Fruit fly (Drosophila melanogaster) whole organism, pupa: ENCODE data around the gene CG16903.

ENCODE experiments used
- CG10348 ChIP-seq: fragments of 200-800 bp; sonication (Bioruptor generic); IDR thresholded peaks from 2 replicates; pipeline ENCODE4 v1.3.6; 2022; ENCODE audit warnings: missing biosample characterization, missing genetic modification characterization
- CG12605 ChIP-seq: fragments of 200-800 bp; sonication (Bioruptor generic); IDR thresholded peaks from 2 replicates; pipeline ENCODE4 v1.3.6; 2022; ENCODE audit warnings: missing biosample characterization, missing genetic modification characterization
- CG13204 ChIP-seq: fragments of 200-800 bp; sonication (Bioruptor generic); optimal IDR thresholded peaks from 2 replicates; lab custom pipeline; 2018; ENCODE audit warnings: missing biosample characterization, mild to moderate bottlenecking, missing genetic modification characterization, moderate library complexity
- CG14655 ChIP-seq: fragments of 200-800 bp; sonication (Bioruptor generic); optimal IDR thresholded peaks from 3 replicates; lab custom pipeline; 2017; ENCODE audit warnings: mild to moderate bottlenecking, missing biosample characterization, missing genetic modification reagents, missing genetic modification characterization
- CG15710 ChIP-seq: fragments of 200-800 bp; sonication (Bioruptor generic); optimal IDR thresholded peaks from 2 replicates; lab custom pipeline; 2018; ENCODE audit warnings: missing biosample characterization, mild to moderate bottlenecking, missing genetic modification characterization, moderate library complexity
- CG17806 ChIP-seq: fragments of 200-800 bp; sonication (Bioruptor generic); optimal IDR thresholded peaks from 2 replicates; lab custom pipeline; 2018; ENCODE audit warnings: missing biosample characterization, mild to moderate bottlenecking, missing genetic modification characterization, moderate library complexity
- CG32121 ChIP-seq: fragments of 200-800 bp; sonication (Bioruptor generic); IDR thresholded peaks from 2 replicates; pipeline ENCODE4 v1.3.6; 2022; ENCODE audit warnings: missing biosample characterization, missing genetic modification characterization
- CG34367 ChIP-seq: fragments of 200-800 bp; sonication (Bioruptor generic); optimal IDR thresholded peaks from 2 replicates; lab custom pipeline; 2018; ENCODE audit warnings: missing biosample characterization, mild to moderate bottlenecking, missing genetic modification characterization
- CG4496 ChIP-seq: fragments of 200-800 bp; sonication (Bioruptor generic); IDR thresholded peaks from 3 replicates; pipeline ENCODE4 v1.3.6; 2022; ENCODE audit warnings: missing biosample characterization, missing genetic modification characterization
- CG8159 ChIP-seq: fragments of 200-800 bp; sonication (Bioruptor generic); optimal IDR thresholded peaks from 3 replicates; lab custom pipeline; 2018; ENCODE audit warnings: missing biosample characterization, mild to moderate bottlenecking, missing genetic modification characterization, moderate library complexity
- CG8301 ChIP-seq: fragments of 200-800 bp; sonication (Bioruptor generic); optimal IDR thresholded peaks from 2 replicates; lab custom pipeline; 2018; ENCODE audit warnings: missing biosample characterization, mild to moderate bottlenecking, missing genetic modification characterization
- CG9948 ChIP-seq: fragments of 200-800 bp; sonication (Bioruptor generic); optimal IDR thresholded peaks from 2 replicates; lab custom pipeline; 2018; ENCODE audit warnings: missing biosample characterization, mild to moderate bottlenecking, missing genetic modification characterization, moderate library complexity
- D1 ChIP-seq: fragments of 200-800 bp; sonication (Bioruptor generic); optimal IDR thresholded peaks from 2 replicates; lab custom pipeline; 2018; ENCODE audit warnings: missing biosample characterization, mild to moderate bottlenecking, missing genetic modification characterization, moderate library complexity
- EcR ChIP-seq: fragments of 200-800 bp; sonication (Bioruptor generic); optimal IDR thresholded peaks from 3 replicates; lab custom pipeline; 2019; ENCODE audit warnings: missing biosample characterization, missing genetic modification characterization, mild to moderate bottlenecking, moderate library complexity, missing genetic modification reagents
- Ets98B ChIP-seq: fragments of 200-800 bp; sonication (Bioruptor generic); IDR thresholded peaks from 2 replicates; pipeline ENCODE4 v1.3.6; 2022; ENCODE audit warnings: missing biosample characterization, missing genetic modification characterization
- Pif1A ChIP-seq: fragments of 200-800 bp; sonication (Bioruptor generic); optimal IDR thresholded peaks from 3 replicates; lab custom pipeline; 2016; ENCODE audit warnings: missing biosample characterization, missing genetic modification characterization
- Pif1B ChIP-seq: fragments of 200-800 bp; sonication (Bioruptor generic); optimal IDR thresholded peaks from 3 replicates; lab custom pipeline; 2016; ENCODE audit warnings: missing biosample characterization, missing genetic modification characterization
- Snoo ChIP-seq: fragments of 200-800 bp; sonication (Bioruptor generic); optimal IDR thresholded peaks from 3 replicates; lab custom pipeline; 2017; ENCODE audit warnings: missing biosample characterization, mild to moderate bottlenecking, missing genetic modification characterization, inconsistent platforms
- fd96Ca ChIP-seq: fragments of 200-800 bp; sonication (Bioruptor generic); IDR thresholded peaks from 3 replicates; pipeline ENCODE4 v1.3.6; 2022; ENCODE audit warnings: missing biosample characterization, missing genetic modification characterization
- gl ChIP-seq: fragments of 200-800 bp; sonication (Bioruptor generic); optimal IDR thresholded peaks from 2 replicates; lab custom pipeline; 2018; ENCODE audit warnings: missing biosample characterization, mild to moderate bottlenecking, missing genetic modification characterization
- rn ChIP-seq: fragments of 200-800 bp; sonication (Bioruptor generic); IDR thresholded peaks from 2 replicates; pipeline ENCODE4 v1.3.6; 2022; ENCODE audit warnings: missing biosample characterization, missing genetic modification characterization

The CG16903 gene

DNA sequence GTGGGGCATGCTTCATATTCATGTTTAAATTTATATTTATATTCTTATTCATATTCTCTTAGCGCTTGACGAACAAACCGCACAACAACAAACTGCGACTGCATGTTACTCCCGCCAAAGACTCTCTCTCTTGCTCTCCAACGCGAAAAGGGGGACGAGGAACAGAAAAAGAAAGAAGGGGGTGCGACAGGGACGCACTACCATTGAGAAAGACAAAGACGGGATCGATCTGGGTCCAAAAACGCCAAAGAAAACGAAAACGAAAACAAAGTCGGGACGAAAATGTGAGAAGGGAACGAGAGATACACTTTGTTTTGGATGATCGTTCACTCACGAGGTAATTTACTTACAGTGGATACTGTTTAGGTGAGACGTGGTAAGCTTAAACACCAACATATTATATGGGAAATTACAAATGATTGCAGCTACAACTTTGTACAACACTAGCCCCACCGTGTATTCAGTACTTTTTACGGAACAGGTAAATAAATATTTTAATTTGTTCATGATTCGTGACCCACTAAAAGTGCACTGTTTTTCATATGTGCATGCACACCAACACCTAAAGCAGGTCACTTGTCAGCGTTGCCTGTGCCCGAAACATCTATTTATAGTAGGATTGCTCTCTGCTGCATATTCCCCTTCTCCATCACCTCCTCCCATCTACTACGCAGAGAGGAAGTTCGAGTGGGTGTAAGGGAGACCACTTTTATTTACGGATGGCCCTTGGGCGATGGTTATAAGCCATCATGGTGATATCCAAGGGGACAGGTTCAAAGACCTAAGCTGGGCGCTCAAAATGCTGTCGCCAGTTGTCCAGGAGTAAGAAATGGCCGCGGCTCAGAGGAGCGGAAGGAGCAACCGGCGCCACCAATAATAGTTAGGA is 41.8 kb upstream of the CG16903 start:
- no peak for TF ChIP-seq CG12605 (GFP tag; lab: Robert Waterston, UW)
- TF ChIP-seq CG8301 (tag; lab: Kevin White, UChicago), result no peak
- TF ChIP-seq CG32121, result peak; percentile 80
- peak; percentile 40 for TF ChIP-seq EcR (GFP tag; lab: Kevin White, UChicago)
- TF ChIP-seq gl, result peak; percentile 55
- TF ChIP-seq CG4496 (GFP tag; lab: Robert Waterston, UW), result peak; percentile 75
- TF ChIP-seq CG17806 (tag; lab: Kevin White, UChicago), result peak; percentile 58
- peak; percentile 72 for TF ChIP-seq Pif1A (GFP tag; lab: Kevin White, UChicago)
- TF ChIP-seq fd96Ca (GFP tag; lab: Robert Waterston, UW), result peak; percentile 51; the same call in 1 of the 3 replicates
- TF ChIP-seq rn, result 0 out of 2 replicates have a peak, but pooled peaks have one; percentile 35
- TF ChIP-seq CG10348 (GFP tag; lab: Robert Waterston, UW), result no peak
- peak; percentile 34 for TF ChIP-seq CG13204 (GFP tag; lab: Kevin White, UChicago)
- peak; percentile 57 for TF ChIP-seq Pif1B (GFP tag; lab: Kevin White, UChicago)
- TF ChIP-seq CG15710 (tag; lab: Kevin White, UChicago), result peak; percentile 68
- TF ChIP-seq CG8159 (tag; lab: Kevin White, UChicago), result peak; percentile 71
- peak; percentile 67 for TF ChIP-seq Ets98B (GFP tag; lab: Robert Waterston, UW)
- TF ChIP-seq D1 (tag; lab: Kevin White, UChicago), result no peak
- TF ChIP-seq CG14655 (GFP tag; lab: Kevin White, UChicago), result no peak
- peak; percentile 2 for TF ChIP-seq Snoo (tag; lab: Kevin White, UChicago)
- peak; percentile 53 for TF ChIP-seq CG34367 (tag; lab: Kevin White, UChicago)
- TF ChIP-seq CG9948 (tag; lab: Kevin White, UChicago), result peak; percentile 63

dm6 chrX:2112660-2113059 is 32.5 kb upstream of the CG16903 start:
- TF ChIP-seq CG9948 (tag; lab: Kevin White, UChicago) (no peak), EcR (GFP tag; lab: Kevin White, UChicago) (no peak), gl (no peak), CG14655 (GFP tag; lab: Kevin White, UChicago) (no peak)

- TF ChIP-seq CG9948 (tag; lab: Kevin White, UChicago), result no peak
- TF ChIP-seq CG4496 (GFP tag; lab: Robert Waterston, UW), result peak; percentile 81
- TF ChIP-seq CG8301 (tag; lab: Kevin White, UChicago), result no peak
- peak; percentile 26 for TF ChIP-seq CG15710 (tag; lab: Kevin White, UChicago)
- TF ChIP-seq fd96Ca (GFP tag; lab: Robert Waterston, UW), result peak; percentile 75
- no peak for TF ChIP-seq EcR (GFP tag; lab: Kevin White, UChicago)
- peak; percentile 74 for TF ChIP-seq CG32121
- no peak for TF ChIP-seq CG8159 (tag; lab: Kevin White, UChicago)
- 0 out of 2 replicates have a peak, but pooled peaks have one; percentile 23 for TF ChIP-seq CG10348 (GFP tag; lab: Robert Waterston, UW)
- no peak for TF ChIP-seq gl
- TF ChIP-seq CG17806 (tag; lab: Kevin White, UChicago), result peak; percentile 4
- TF ChIP-seq Snoo (tag; lab: Kevin White, UChicago), result no peak
- peak; percentile 77 for TF ChIP-seq Ets98B (GFP tag; lab: Robert Waterston, UW)
- peak; percentile 45; the same call in 1 of the 2 replicates for TF ChIP-seq rn
- TF ChIP-seq CG12605 (GFP tag; lab: Robert Waterston, UW), result peak; percentile 46; the same call in 1 of the 2 replicates
- TF ChIP-seq D1 (tag; lab: Kevin White, UChicago), result no peak
- no peak for TF ChIP-seq Pif1B (GFP tag; lab: Kevin White, UChicago)
These were observed 28.4 kb upstream of the CG16903 start for dm6 chrX:2108639-2109038.

dm6 chrX:2107782-2108409 is 27.7 kb upstream of the CG16903 start:
- TF ChIP-seq D1 (tag; lab: Kevin White, UChicago) (no peak), CG15710 (tag; lab: Kevin White, UChicago) (peak; percentile 19), Ets98B (GFP tag; lab: Robert Waterston, UW) (peak; percentile 92), Pif1A (GFP tag; lab: Kevin White, UChicago) (peak; percentile 44), CG12605 (GFP tag; lab: Robert Waterston, UW) (peak; percentile 67), CG4496 (GFP tag; lab: Robert Waterston, UW) (peak; percentile 79), CG9948 (tag; lab: Kevin White, UChicago) (peak; percentile 9), CG17806 (tag; lab: Kevin White, UChicago) (no peak), Pif1B (GFP tag; lab: Kevin White, UChicago) (no peak), fd96Ca (GFP tag; lab: Robert Waterston, UW) (peak; percentile 95), rn (peak; percentile 33; the same call in 1 of the 2 replicates), CG8301 (tag; lab: Kevin White, UChicago) (peak; percentile 61), EcR (GFP tag; lab: Kevin White, UChicago) (no peak), gl (no peak), CG10348 (GFP tag; lab: Robert Waterston, UW) (peak; percentile 72), CG32121 (peak; percentile 92)

DNA sequence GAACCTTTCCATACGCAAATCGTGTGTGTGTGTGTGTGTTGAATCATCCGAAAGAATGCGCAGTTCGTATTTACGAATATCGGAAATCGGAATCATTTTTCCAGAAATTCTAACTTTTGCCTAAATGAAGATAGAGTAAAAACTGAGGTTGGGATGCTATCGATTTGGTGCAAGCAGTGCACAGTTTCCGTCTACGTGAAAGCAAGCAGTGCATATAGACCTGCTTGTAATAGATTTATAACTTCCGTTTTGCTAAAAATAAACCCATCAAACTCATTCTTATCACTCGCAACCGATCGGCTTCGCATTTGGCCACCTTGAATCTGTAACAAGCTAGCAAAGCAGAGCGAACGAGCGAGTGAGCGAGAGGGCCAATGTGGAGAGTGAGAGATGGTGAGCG is 26.2 kb upstream of the CG16903 start:
- TF ChIP-seq CG9948 (tag; lab: Kevin White, UChicago) (no peak), D1 (tag; lab: Kevin White, UChicago) (no peak)
